Fruit fly (Drosophila melanogaster): ENCODE measurements around the gene CG13361.

- TF ChIP-seq gro (GFP tag; optimal IDR thresholded peaks at IDR 0.05) (no peak), abd-A (tag; optimal IDR thresholded peaks at IDR 0.05) (no peak), CG18262 (tag; optimal IDR thresholded peaks at IDR 0.05) (no peak), br (optimal IDR thresholded peaks at IDR 0.05) (no peak), Hr39 (optimal IDR thresholded peaks at IDR 0.05) (no peak)
Observed at dm6 chrX:801157-801872, 47.9 kb upstream of the CG13361 start, which contains the start of gene Rbf.

All from whole organism, embryonic.